Fruit fly (Drosophila melanogaster) whole organism, adult: ENCODE results near the gene DAAM.

Source experiments
- CG11617 ChIP-seq: fragments of 200-800 bp; sonication (Bioruptor generic); optimal IDR thresholded peaks from 2 replicates; lab custom pipeline; 2017; ENCODE audit warnings: mild to moderate bottlenecking, missing biosample characterization, missing genetic modification reagents, missing genetic modification characterization
- CG12768 ChIP-seq: fragments of 200-800 bp; sonication (Bioruptor generic); optimal IDR thresholded peaks from 2 replicates; lab custom pipeline; 2017; ENCODE audit warnings: missing biosample characterization, missing genetic modification characterization, mild to moderate bottlenecking, moderate library complexity, missing genetic modification reagents
- CG14711 ChIP-seq: fragments of 200-800 bp; sonication (Bioruptor generic); optimal IDR thresholded peaks from 2 replicates; lab custom pipeline; 2018; ENCODE audit warnings: missing biosample characterization, mild to moderate bottlenecking, missing genetic modification characterization, moderate library complexity
- CG1620 ChIP-seq: fragments of 200-800 bp; sonication (Bioruptor generic); optimal IDR thresholded peaks from 2 replicates; lab custom pipeline; 2016; ENCODE audit warnings: missing biosample characterization, missing genetic modification characterization
- CG33017 ChIP-seq: fragments of 200-800 bp; sonication (Bioruptor generic); optimal IDR thresholded peaks from 2 replicates; lab custom pipeline; 2018; ENCODE audit warnings: missing biosample characterization, mild to moderate bottlenecking, missing genetic modification characterization, moderate library complexity
- CG5204 ChIP-seq: fragments of 200-800 bp; sonication (Bioruptor generic); optimal IDR thresholded peaks from 2 replicates; lab custom pipeline; 2016; ENCODE audit warnings: missing biosample characterization, missing genetic modification characterization
- CG7045 ChIP-seq: fragments of 200-800 bp; sonication (Bioruptor generic); optimal IDR thresholded peaks from 2 replicates; lab custom pipeline; 2017; ENCODE audit warnings: missing biosample characterization, mild to moderate bottlenecking, missing genetic modification characterization
- CG7101 ChIP-seq: fragments of 200-800 bp; sonication (Bioruptor generic); optimal IDR thresholded peaks from 2 replicates; lab custom pipeline; 2018; ENCODE audit warnings: missing biosample characterization, mild to moderate bottlenecking, missing genetic modification characterization, moderate library complexity
- Clk ChIP-seq: fragments of 200-800 bp; sonication (Bioruptor generic); optimal IDR thresholded peaks from 2 replicates; lab custom pipeline; 2017; ENCODE audit warnings: missing biosample characterization, missing genetic modification characterization
- Crg-1 ChIP-seq: fragments of 200-800 bp; sonication (Bioruptor generic); optimal IDR thresholded peaks from 2 replicates; lab custom pipeline; 2016; ENCODE audit warnings: missing biosample characterization, missing genetic modification characterization
- Hr96 ChIP-seq: fragments of 200-800 bp; sonication (Bioruptor generic); optimal IDR thresholded peaks from 2 replicates; lab custom pipeline; 2016; ENCODE audit warnings: missing biosample characterization, missing genetic modification characterization
- Mnt ChIP-seq: fragments of 200-800 bp; sonication (Bioruptor generic); optimal IDR thresholded peaks from 2 replicates; lab custom pipeline; 2016; ENCODE audit warnings: missing biosample characterization, mild to moderate bottlenecking, missing genetic modification characterization
- bab1 ChIP-seq: fragments of 200-800 bp; sonication (Bioruptor generic); optimal IDR thresholded peaks from 3 replicates; lab custom pipeline; 2019; ENCODE audit warnings: missing biosample characterization, mild to moderate bottlenecking, missing genetic modification characterization, moderate library complexity
- cic ChIP-seq: fragments of 200-800 bp; sonication (Bioruptor generic); optimal IDR thresholded peaks from 2 replicates; lab custom pipeline; 2017; ENCODE audit warnings: missing biosample characterization, mild to moderate bottlenecking, missing genetic modification characterization, moderate library complexity
- cnc ChIP-seq, 2 experiments: fragments of >200 bp; optimal IDR thresholded peaks; 2 replicates each; lab custom pipeline; 2017
- kay ChIP-seq: fragments of 200-800 bp; sonication (Bioruptor generic); peaks from one replicate; lab custom pipeline; 2016; ENCODE audit warnings: missing biosample characterization, missing genetic modification characterization, borderline replicate concordance
- ovo ChIP-seq: fragments of 200-800 bp; sonication (Bioruptor generic); optimal IDR thresholded peaks from 2 replicates; lab custom pipeline; 2016; ENCODE audit warnings: missing biosample characterization, missing genetic modification characterization
- pad ChIP-seq: fragments of 200-800 bp; sonication (Bioruptor generic); optimal IDR thresholded peaks from 3 replicates; lab custom pipeline; 2017; ENCODE audit warnings: missing biosample characterization, missing genetic modification characterization, mild to moderate bottlenecking, moderate library complexity, missing genetic modification reagents
- tj ChIP-seq: fragments of 200-800 bp; sonication (Bioruptor generic); optimal IDR thresholded peaks from 3 replicates; lab custom pipeline; 2017; ENCODE audit warnings: missing biosample characterization, mild to moderate bottlenecking, missing genetic modification characterization, moderate library complexity
- toe ChIP-seq: fragments of 200-800 bp; sonication (Bioruptor generic); optimal IDR thresholded peaks from 2 replicates; lab custom pipeline; 2016; ENCODE audit warnings: missing biosample characterization, missing genetic modification characterization

DAAM gene

DNA sequence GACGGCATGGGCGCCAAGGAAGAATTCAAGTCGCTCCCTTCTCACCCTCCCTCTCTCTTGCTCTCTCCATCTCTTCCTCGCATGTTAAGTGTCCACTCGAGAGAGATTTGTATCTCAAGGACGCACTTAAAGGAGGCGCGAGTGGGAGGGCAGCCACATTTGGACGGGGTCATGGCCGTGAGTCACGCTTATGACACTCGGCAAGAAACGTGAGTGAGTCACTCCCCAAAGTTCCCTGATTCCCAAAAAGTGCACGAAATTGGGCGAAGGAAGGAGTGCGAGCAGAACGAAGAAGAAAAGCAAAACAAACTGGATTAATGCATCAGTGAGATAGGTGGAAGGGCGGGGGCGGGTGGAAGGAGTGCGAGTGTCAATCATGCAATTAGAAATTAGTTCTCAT lies 1.1 kb downstream of the DAAM start:
- TF ChIP-seq Mnt (GFP tag; lab: Kevin White, UChicago) (no peak), CG33017 (tag; lab: Kevin White, UChicago) (no peak), CG12768 (no peak), pad (GFP tag; lab: Kevin White, UChicago) (no peak), tj (GFP tag; lab: Kevin White, UChicago) (no peak), CG5204 (GFP tag; lab: Kevin White, UChicago) (no peak), CG14711 (tag; lab: Kevin White, UChicago) (no peak), CG7101 (tag; lab: Kevin White, UChicago) (no peak), toe (GFP tag; lab: Kevin White, UChicago) (no peak), ovo (GFP tag; lab: Kevin White, UChicago) (no peak), Clk (GFP tag; lab: Kevin White, UChicago) (no peak), Crg-1 (GFP tag; lab: Kevin White, UChicago) (no peak)

DNA sequence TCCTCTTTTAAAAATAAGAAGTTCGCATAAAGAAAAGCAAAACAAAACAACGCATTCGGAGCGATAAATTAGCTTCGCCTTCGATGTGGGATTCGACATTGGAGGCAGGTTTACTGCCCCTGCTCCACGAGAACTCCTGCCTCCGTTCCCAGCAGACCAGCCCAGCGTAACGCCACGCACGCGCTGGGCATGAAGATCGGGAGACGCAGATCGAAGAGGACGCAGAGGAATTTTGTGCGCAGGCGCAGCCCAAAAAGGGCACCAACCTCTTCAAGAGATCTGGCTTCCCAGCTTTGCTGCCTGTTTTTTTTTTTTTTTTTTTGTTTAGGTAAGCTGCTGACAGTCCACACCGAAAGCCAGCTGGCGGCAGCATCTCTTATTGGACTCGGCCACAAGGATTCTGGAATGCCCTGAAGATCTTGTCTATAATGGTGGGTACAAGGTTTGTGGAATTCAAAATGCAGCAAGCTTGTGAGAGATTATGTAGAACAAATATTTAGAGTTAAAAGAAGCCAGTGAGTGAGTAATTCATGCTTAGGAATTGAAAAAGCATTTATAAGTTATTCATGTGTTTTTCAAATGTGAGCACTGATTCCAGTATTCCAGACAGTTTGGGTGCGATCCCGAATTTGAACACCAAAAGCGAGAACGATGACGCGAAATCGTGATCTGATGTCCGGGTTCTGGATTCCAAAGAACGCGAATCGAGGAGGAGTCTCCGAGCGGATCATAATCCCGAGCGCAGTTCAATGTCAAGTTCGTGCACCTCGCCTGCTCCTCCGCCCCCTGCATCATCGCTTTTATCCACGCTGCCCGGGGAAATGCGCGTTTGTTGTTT lies 1.8 kb downstream of the DAAM start:
- TF ChIP-seq ovo (GFP tag; lab: Kevin White, UChicago) (no peak), CG33017 (tag; lab: Kevin White, UChicago) (no peak), Hr96 (GFP tag; lab: Kevin White, UChicago) (no peak), kay (GFP tag; lab: Kevin White, UChicago) (no peak), tj (GFP tag; lab: Kevin White, UChicago) (no peak), CG14711 (tag; lab: Kevin White, UChicago) (no peak), CG5204 (GFP tag; lab: Kevin White, UChicago) (no peak), Clk (GFP tag; lab: Kevin White, UChicago) (no peak), CG11617 (GFP tag; lab: Kevin White, UChicago) (no peak), bab1 (GFP tag; lab: Kevin White, UChicago) (no peak), cic (no peak), CG7101 (tag; lab: Kevin White, UChicago) (no peak), pad (GFP tag; lab: Kevin White, UChicago) (no peak), CG1620 (GFP tag; lab: Kevin White, UChicago) (no peak), Mnt (GFP tag; lab: Kevin White, UChicago) (no peak), cnc (optimal IDR thresholded peaks at IDR 0.05; lab: Kevin White, UChicago) (no peak), CG12768 (no peak), Crg-1 (GFP tag; lab: Kevin White, UChicago) (no peak), CG7045 (GFP tag; lab: Kevin White, UChicago) (no peak)

DNA sequence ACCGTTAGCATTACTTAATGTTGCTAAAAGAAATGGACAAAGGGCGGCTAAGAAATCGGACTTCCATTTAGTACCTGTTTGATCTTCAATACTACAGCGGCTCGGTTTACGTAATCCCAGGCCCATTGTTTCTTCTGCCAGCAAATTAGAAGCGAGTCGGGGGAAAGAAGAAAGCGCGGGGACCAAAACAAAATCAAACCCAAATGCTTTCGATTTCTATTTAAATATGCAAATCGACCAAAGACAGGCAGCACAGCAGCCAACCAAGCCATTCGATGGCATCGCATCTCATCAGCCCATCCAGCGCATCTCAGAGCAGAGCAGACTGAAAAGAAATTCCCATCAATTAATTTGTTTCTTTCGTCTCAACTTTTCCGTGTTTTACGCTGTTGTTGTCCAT lies 9.7 kb downstream of the DAAM start:
- TF ChIP-seq Crg-1 (GFP tag; lab: Kevin White, UChicago) (no peak), tj (GFP tag; lab: Kevin White, UChicago) (no peak), toe (GFP tag; lab: Kevin White, UChicago) (no peak), CG12768 (no peak), CG33017 (tag; lab: Kevin White, UChicago) (no peak), bab1 (GFP tag; lab: Kevin White, UChicago) (no peak), CG7101 (tag; lab: Kevin White, UChicago) (no peak)

DNA sequence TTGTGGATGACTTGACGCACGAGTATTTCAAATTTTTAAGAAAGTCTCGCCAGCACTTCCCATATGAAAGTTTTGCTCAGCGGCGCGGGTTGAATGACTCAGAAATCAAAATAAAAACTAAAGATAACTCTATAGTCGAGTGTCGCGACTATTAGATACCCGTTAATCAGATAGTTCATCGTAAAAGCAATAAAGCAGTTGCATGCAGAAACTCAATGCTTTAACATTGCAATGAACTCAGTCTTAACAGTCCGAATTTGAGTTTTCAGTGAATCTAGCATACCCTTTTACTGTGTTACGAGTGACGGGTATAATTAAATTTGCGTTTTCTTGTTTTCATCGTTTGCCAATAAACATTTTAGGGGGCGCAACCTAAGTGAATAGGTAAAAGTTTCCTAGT lies 10.9 kb downstream of the DAAM start:
- TF ChIP-seq Mnt (GFP tag; lab: Kevin White, UChicago) (no peak), toe (GFP tag; lab: Kevin White, UChicago) (no peak), CG14711 (tag; lab: Kevin White, UChicago) (no peak), CG11617 (GFP tag; lab: Kevin White, UChicago) (no peak), cic (no peak), Crg-1 (GFP tag; lab: Kevin White, UChicago) (no peak), CG7045 (GFP tag; lab: Kevin White, UChicago) (no peak), CG5204 (GFP tag; lab: Kevin White, UChicago) (no peak), Clk (GFP tag; lab: Kevin White, UChicago) (no peak), kay (GFP tag; lab: Kevin White, UChicago) (no peak), CG1620 (GFP tag; lab: Kevin White, UChicago) (no peak), CG7101 (tag; lab: Kevin White, UChicago) (no peak), CG12768 (no peak), ovo (GFP tag; lab: Kevin White, UChicago) (no peak), CG33017 (tag; lab: Kevin White, UChicago) (no peak), pad (GFP tag; lab: Kevin White, UChicago) (no peak), Hr96 (GFP tag; lab: Kevin White, UChicago) (no peak), tj (GFP tag; lab: Kevin White, UChicago) (no peak)

DNA sequence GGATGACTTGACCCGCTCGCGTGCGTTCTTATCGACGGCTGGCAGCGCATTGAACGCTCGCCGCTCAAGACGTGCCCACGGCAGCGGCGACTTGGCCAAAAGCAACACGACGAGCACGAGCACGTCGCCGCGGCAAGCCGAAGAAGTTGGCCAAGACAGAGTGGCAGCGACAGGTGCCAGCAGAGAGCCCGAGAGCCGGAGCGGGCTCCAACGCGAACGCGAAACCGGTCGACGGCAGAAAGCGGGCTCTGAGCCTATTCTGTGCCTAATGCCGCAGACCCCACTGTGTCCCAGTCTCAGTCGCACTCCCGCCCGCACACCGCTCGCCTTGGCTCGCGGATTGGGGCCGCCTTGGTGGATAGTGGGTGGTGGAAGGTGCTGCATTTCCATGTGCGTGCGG lies 13.7 kb downstream of the DAAM start:
- TF ChIP-seq Hr96 (GFP tag; lab: Kevin White, UChicago) = no peak
- peak; percentile 29 for TF ChIP-seq bab1 (GFP tag; lab: Kevin White, UChicago)

DNA sequence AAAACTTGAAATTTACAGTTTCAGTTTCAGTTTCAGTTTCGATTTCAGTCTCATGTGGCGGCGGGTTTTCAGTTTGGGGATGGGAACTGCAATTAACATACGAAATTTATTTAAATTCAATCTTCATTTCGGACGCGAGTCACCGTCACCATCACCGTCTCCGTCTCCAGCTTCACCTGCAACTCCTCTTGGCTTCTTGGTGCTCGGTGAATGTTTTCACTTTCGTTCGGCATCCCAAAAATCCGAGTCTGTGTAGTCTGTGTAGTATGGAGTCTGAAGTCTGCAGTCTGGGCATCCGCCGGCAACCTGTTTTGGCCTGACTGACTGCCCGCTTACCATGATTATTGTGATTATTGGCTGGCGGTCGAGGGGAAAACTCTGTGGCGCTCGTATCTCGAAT lies 18.2 kb downstream of the DAAM start:
- TF ChIP-seq tj (GFP tag; lab: Kevin White, UChicago) (no peak), Hr96 (GFP tag; lab: Kevin White, UChicago) (no peak), CG7045 (GFP tag; lab: Kevin White, UChicago) (no peak)
